Fruit fly (Drosophila melanogaster) whole organism, embryonic: ENCODE results near the gene pbl.

ENCODE experiments used
- C15 ChIP-seq: fragments of 200-800 bp; sonication (Bioruptor generic); IDR thresholded peaks from 3 replicates; pipeline ENCODE4 v1.3.6; 2022; ENCODE audit warnings: missing biosample characterization, missing genetic modification characterization
- CG10979 ChIP-seq: fragments of 200-800 bp; sonication (Bioruptor generic); optimal IDR thresholded peaks from 2 replicates; lab custom pipeline; 2018; ENCODE audit warnings: missing biosample characterization, mild to moderate bottlenecking, missing genetic modification characterization, moderate library complexity
- CG14050 ChIP-seq: fragments of 200-800 bp; sonication (Bioruptor generic); IDR thresholded peaks from 3 replicates; pipeline ENCODE4 v1.3.6; 2022; ENCODE audit warnings: missing biosample characterization, missing genetic modification characterization
- CG1529 ChIP-seq: fragments of 200-800 bp; sonication (Bioruptor generic); optimal IDR thresholded peaks from 3 replicates; lab custom pipeline; 2018; ENCODE audit warnings: missing biosample characterization, missing genetic modification characterization
- CG16815 ChIP-seq: fragments of 200-800 bp; sonication (Bioruptor generic); optimal IDR thresholded peaks from 3 replicates; lab custom pipeline; 2017; ENCODE audit warnings: missing biosample characterization, mild to moderate bottlenecking, missing genetic modification characterization
- CG16863 ChIP-seq: fragments of 200-800 bp; sonication (Bioruptor generic); optimal IDR thresholded peaks from 3 replicates; lab custom pipeline; 2016; ENCODE audit warnings: missing biosample characterization, missing genetic modification characterization
- CG17912 ChIP-seq: fragments of 200-800 bp; sonication (Bioruptor generic); optimal IDR thresholded peaks from 2 replicates; lab custom pipeline; 2018; ENCODE audit warnings: missing biosample characterization, mild to moderate bottlenecking, missing genetic modification characterization
- CG1792 ChIP-seq: fragments of 200-800 bp; sonication (Bioruptor generic); optimal IDR thresholded peaks from 2 replicates; lab custom pipeline; 2016; ENCODE audit warnings: missing biosample characterization, missing genetic modification characterization
- CG1832 ChIP-seq: fragments of 200-800 bp; sonication (Bioruptor generic); optimal IDR thresholded peaks from 2 replicates; lab custom pipeline; 2017; ENCODE audit warnings: missing biosample characterization, mild to moderate bottlenecking, missing genetic modification characterization, inconsistent platforms
- CG31365 ChIP-seq: fragments of 200-800 bp; sonication (Bioruptor generic); optimal IDR thresholded peaks from 2 replicates; lab custom pipeline; 2018; ENCODE audit warnings: missing biosample characterization, mild to moderate bottlenecking, missing genetic modification characterization
- CG31441 ChIP-seq: fragments of 200-800 bp; sonication (Bioruptor generic); IDR thresholded peaks from 2 replicates; pipeline ENCODE4 v1.3.6; 2022; ENCODE audit warnings: missing biosample characterization, missing genetic modification characterization
- CG3163 ChIP-seq: fragments of 200-800 bp; sonication (Bioruptor generic); optimal IDR thresholded peaks from 3 replicates; lab custom pipeline; 2016; ENCODE audit warnings: missing biosample characterization, missing genetic modification characterization
- CG6791 ChIP-seq: fragments of 200-800 bp; sonication (Bioruptor generic); IDR thresholded peaks from 3 replicates; pipeline ENCODE4 v1.3.6; 2022; ENCODE audit warnings: missing biosample characterization, missing genetic modification characterization; ENCODE audit not compliant: partially characterized antibody
- CHES-1-like ChIP-seq: fragments of 200-800 bp; sonication (Bioruptor generic); optimal IDR thresholded peaks from 2 replicates; lab custom pipeline; 2016; ENCODE audit warnings: missing biosample characterization, missing genetic modification characterization
- Chrac-16 ChIP-seq: fragments of 200-800 bp; sonication (Bioruptor generic); optimal IDR thresholded peaks from 3 replicates; lab custom pipeline; 2016; ENCODE audit warnings: missing biosample characterization, missing genetic modification characterization
- CkIIα-i1 ChIP-seq: fragments of 200-800 bp; sonication (Bioruptor generic); IDR thresholded peaks from 2 replicates; pipeline ENCODE4 v1.3.6; 2022; ENCODE audit warnings: missing biosample characterization, missing genetic modification characterization
- Deaf1 ChIP-seq: fragments of 200-800 bp; optimal IDR thresholded peaks from 3 replicates; lab custom pipeline; 2019; ENCODE audit warnings: missing biosample characterization, mild to moderate bottlenecking, missing genetic modification characterization, moderate library complexity
- Dip2 ChIP-seq: fragments of 200-800 bp; sonication (Bioruptor generic); IDR thresholded peaks from 2 replicates; pipeline ENCODE4 v1.3.6; 2022; ENCODE audit warnings: missing biosample characterization, missing genetic modification characterization
- GATAe ChIP-seq: fragments of 200-800 bp; sonication (Bioruptor generic); conservative IDR thresholded peaks from 2 replicates; pipeline ENCODE4 v1.3.6; 2022; ENCODE audit warnings: missing biosample characterization, missing genetic modification characterization
- Gsc ChIP-seq: fragments of 200-800 bp; sonication (Bioruptor generic); IDR thresholded peaks from 2 replicates; pipeline ENCODE4 v1.3.6; 2022; ENCODE audit warnings: missing biosample characterization, missing genetic modification characterization
- HLH4C ChIP-seq: fragments of 200-800 bp; sonication (Bioruptor generic); IDR thresholded peaks from 3 replicates; pipeline ENCODE4 v1.3.6; 2022; ENCODE audit warnings: missing biosample characterization, missing genetic modification characterization; ENCODE audit not compliant: partially characterized antibody
- Hey ChIP-seq: fragments of 200-800 bp; sonication (Bioruptor generic); optimal IDR thresholded peaks from 3 replicates; lab custom pipeline; 2018; ENCODE audit warnings: missing biosample characterization, mild to moderate bottlenecking, missing genetic modification characterization
- HmgD ChIP-seq: fragments of 200-800 bp; sonication (Bioruptor generic); optimal IDR thresholded peaks from 3 replicates; lab custom pipeline; 2016; ENCODE audit warnings: missing biosample characterization, missing genetic modification characterization
- Hmx ChIP-seq: fragments of 200-800 bp; sonication (Bioruptor generic); optimal IDR thresholded peaks from 2 replicates; lab custom pipeline; 2016; ENCODE audit warnings: missing biosample characterization, missing genetic modification characterization
- Hr3 ChIP-seq: fragments of 200-800 bp; sonication (Bioruptor generic); optimal IDR thresholded peaks from 3 replicates; lab custom pipeline; 2016; ENCODE audit warnings: missing biosample characterization, missing genetic modification characterization
- Meics ChIP-seq: fragments of 200-800 bp; sonication (Bioruptor generic); optimal IDR thresholded peaks from 2 replicates; lab custom pipeline; 2017; ENCODE audit warnings: missing biosample characterization, mild to moderate bottlenecking, missing genetic modification characterization
- NK7.1 ChIP-seq: fragments of 200-800 bp; sonication (Bioruptor generic); optimal IDR thresholded peaks from 3 replicates; lab custom pipeline; 2016; ENCODE audit warnings: missing biosample characterization, missing genetic modification characterization
- Stat92E ChIP-seq, 3 experiments: fragments of >200 bp in 2 of 3; fragments of 200-800 bp in 1 of 3; sonication (Bioruptor generic) in 1 of 3; optimal IDR thresholded peaks; 2 replicates each; lab custom pipeline; 2017 to 2019; ENCODE audit warnings: missing biosample characterization in 3 of 3, missing genetic modification characterization in 3 of 3, mild to moderate bottlenecking in 1 of 3, moderate library complexity in 1 of 3
- cas ChIP-seq: fragments of 200-800 bp; sonication (Bioruptor generic); IDR thresholded peaks from 2 replicates; pipeline ENCODE4 v1.3.6; 2022; ENCODE audit warnings: missing biosample characterization, missing genetic modification characterization
- dmrt99B ChIP-seq: fragments of 200-800 bp; sonication (Bioruptor generic); optimal IDR thresholded peaks from 2 replicates; lab custom pipeline; 2018; ENCODE audit warnings: missing biosample characterization, mild to moderate bottlenecking, missing genetic modification characterization, moderate library complexity
- fd3F ChIP-seq: fragments of 200-800 bp; sonication (Bioruptor generic); optimal IDR thresholded peaks from 2 replicates; lab custom pipeline; 2018; ENCODE audit warnings: missing biosample characterization, mild to moderate bottlenecking, missing genetic modification characterization, moderate library complexity
- fd64A ChIP-seq: fragments of 200-800 bp; sonication (Bioruptor generic); optimal IDR thresholded peaks from 3 replicates; lab custom pipeline; 2018; ENCODE audit warnings: missing biosample characterization, mild to moderate bottlenecking, missing genetic modification characterization
- fd96Cb ChIP-seq: fragments of 200-800 bp; sonication (Bioruptor generic); optimal IDR thresholded peaks from 2 replicates; lab custom pipeline; 2018; ENCODE audit warnings: missing biosample characterization, mild to moderate bottlenecking, missing genetic modification characterization, moderate library complexity
- gce ChIP-seq: fragments of 200-800 bp; sonication (Bioruptor generic); IDR thresholded peaks from 3 replicates; pipeline ENCODE4 v1.3.6; 2022; ENCODE audit warnings: missing biosample characterization, missing genetic modification characterization
- ind ChIP-seq: fragments of 200-800 bp; sonication (Bioruptor generic); optimal IDR thresholded peaks from 3 replicates; lab custom pipeline; 2016; ENCODE audit warnings: missing biosample characterization, missing genetic modification characterization
- kah ChIP-seq: fragments of 200-800 bp; sonication (Bioruptor generic); optimal IDR thresholded peaks from 2 replicates; lab custom pipeline; 2018; ENCODE audit warnings: missing biosample characterization, mild to moderate bottlenecking, missing genetic modification characterization
- kay ChIP-seq: fragments of 200-800 bp; sonication (Bioruptor generic); optimal IDR thresholded peaks from 2 replicates; lab custom pipeline; 2016; ENCODE audit warnings: missing biosample characterization, missing genetic modification characterization
- knrl ChIP-seq: fragments of 200-800 bp; sonication (Bioruptor generic); IDR thresholded peaks from 3 replicates; pipeline ENCODE4 v1.3.6; 2022; ENCODE audit warnings: missing biosample characterization, missing genetic modification characterization; ENCODE audit not compliant: partially characterized antibody
- lola ChIP-seq, 3 experiments: fragments of >200 bp in 2 of 3; fragments of 200-800 bp in 1 of 3; sonication (Bioruptor generic) in 1 of 3; optimal IDR thresholded peaks; 2 replicates each; lab custom pipeline; 2017 to 2019; ENCODE audit warnings: missing biosample characterization in 3 of 3, missing genetic modification characterization in 3 of 3, mild to moderate bottlenecking in 1 of 3, moderate library complexity in 1 of 3
- luna ChIP-seq: fragments of 200-800 bp; sonication (Bioruptor generic); optimal IDR thresholded peaks from 2 replicates; lab custom pipeline; 2016; ENCODE audit warnings: missing biosample characterization, missing genetic modification characterization
- mld ChIP-seq: fragments of 200-800 bp; sonication (Bioruptor generic); IDR thresholded peaks from 3 replicates; pipeline ENCODE4 v1.3.6; 2022; ENCODE audit warnings: missing biosample characterization, missing genetic modification characterization; ENCODE audit not compliant: partially characterized antibody
- sob ChIP-seq: fragments of 200-800 bp; sonication (Bioruptor generic); IDR thresholded peaks from 2 replicates; pipeline ENCODE4 v1.3.6; 2022; ENCODE audit warnings: missing biosample characterization, missing genetic modification characterization
- wek ChIP-seq: fragments of 200-800 bp; sonication (Bioruptor generic); optimal IDR thresholded peaks from 3 replicates; lab custom pipeline; 2018; ENCODE audit warnings: missing biosample characterization, mild to moderate bottlenecking, missing genetic modification characterization, moderate library complexity
- zfh2 ChIP-seq: fragments of 200-800 bp; sonication (Bioruptor generic); optimal IDR thresholded peaks from 2 replicates; lab custom pipeline; 2016; ENCODE audit warnings: missing biosample characterization, missing genetic modification characterization

pbl gene

dm6 chr3L:7850771-7851358 is 60.9 kb downstream of the pbl start (continued):
- TF ChIP-seq CG17912 (no peak), fd64A (GFP tag; lab: Kevin White, UChicago) (peak; percentile 69), CG1792 (peak; percentile 85), HmgD (GFP tag; lab: Kevin White, UChicago) (peak; percentile 77), Meics (GFP tag; lab: Kevin White, UChicago) (peak; percentile 92), wek (GFP tag; lab: Kevin White, UChicago) (peak; percentile 9), CHES-1-like (GFP tag; lab: Kevin White, UChicago) (peak; percentile 87), CG31441 (peak; percentile 88), NK7.1 (GFP tag; lab: Kevin White, UChicago) (peak; percentile 81), luna (peak; percentile 81), Hmx (GFP tag; lab: Kevin White, UChicago) (peak; percentile 79), CkIIα-i1 (GFP tag; lab: Robert Waterston, UW) (0 out of 2 replicates have a peak, but pooled peaks have one; percentile 59), dmrt99B (peak; percentile 90), HLH4C (GFP tag; lab: Robert Waterston, UW) (no peak), kay (GFP tag; lab: Kevin White, UChicago) (peak; percentile 75), CG31365 (tag; lab: Kevin White, UChicago) (peak; percentile 68), Hr3 (GFP tag; lab: Kevin White, UChicago) (peak; percentile 79), CG16863 (GFP tag; lab: Kevin White, UChicago) (peak; percentile 88), lola (GFP tag; optimal IDR thresholded peaks at IDR 0.05; lab: Kevin White, UChicago) (peak in 1 of 3 experiments; percentile 70), mld (GFP tag; lab: Robert Waterston, UW) (no peak), CG14050 (GFP tag; lab: Robert Waterston, UW) (peak; percentile 77), ind (GFP tag; lab: Kevin White, UChicago) (peak; percentile 89), Gsc (GFP tag; lab: Robert Waterston, UW) (no peak), kah (peak; percentile 73), CG16815 (peak; percentile 54), Dip2 (GFP tag; lab: Robert Waterston, UW) (no peak), C15 (GFP tag; lab: Robert Waterston, UW) (peak; percentile 81; the same call in 1 of the 3 replicates), knrl (no peak), Hey (tag; lab: Kevin White, UChicago) (peak; percentile 69), Stat92E (GFP tag; optimal IDR thresholded peaks at IDR 0.05; lab: Kevin White, UChicago) (peak in 1 of 3 experiments; percentile 32), CG10979 (tag; lab: Kevin White, UChicago) (peak; percentile 83), GATAe (GFP tag; lab: Robert Waterston, UW) (peak; percentile 95), Chrac-16 (peak; percentile 81), fd96Cb (tag; lab: Kevin White, UChicago) (peak; percentile 83), sob (GFP tag; lab: Robert Waterston, UW) (peak; percentile 93), zfh2 (peak; percentile 56), gce (GFP tag; lab: Robert Waterston, UW) (peak; percentile 85; the same call in 2 of the 3 replicates), CG6791 (GFP tag; lab: Robert Waterston, UW) (no peak), fd3F (peak; percentile 77), CG1832 (GFP tag; lab: Kevin White, UChicago) (no peak), CG1529 (GFP tag; lab: Kevin White, UChicago) (peak; percentile 70), cas (no peak), CG3163 (GFP tag; lab: Kevin White, UChicago) (peak; percentile 76), Deaf1 (tag; lab: Kevin White, UChicago) (peak; percentile 68)
